Worm (Caenorhabditis elegans): Measurements from ENCODE around the gene pqn-89.

The pqn-89 gene

ce11 chrIV:6473140-6473539, 33.4 kb upstream of the pqn-89 start, which contains the start of gene Y73B6BL.27:
Gene Y73B6BL.27, minus strand, starts transcription at chrIV:6473240.
- TF ChIP-seq elt-1 (tag; optimal IDR thresholded peaks at IDR 0.05) (no peak), peb-1 (tag; optimal IDR thresholded peaks at IDR 0.05) (no peak), nhr-77 (tag; optimal IDR thresholded peaks at IDR 0.05) (no peak), F13H6.1 (tag; optimal IDR thresholded peaks at IDR 0.05) (no peak), unc-39 (tag; optimal IDR thresholded peaks at IDR 0.05) (no peak), alr-1 (tag; optimal IDR thresholded peaks at IDR 0.05) (no peak), nhr-11 (tag; optimal IDR thresholded peaks at IDR 0.05) (no peak), zag-1 (tag; optimal IDR thresholded peaks at IDR 0.05) (no peak), nhr-23 (tag; optimal IDR thresholded peaks at IDR 0.05) (no peak), ama-1 (optimal IDR thresholded peaks at IDR 0.05) (no peak)

DNA sequence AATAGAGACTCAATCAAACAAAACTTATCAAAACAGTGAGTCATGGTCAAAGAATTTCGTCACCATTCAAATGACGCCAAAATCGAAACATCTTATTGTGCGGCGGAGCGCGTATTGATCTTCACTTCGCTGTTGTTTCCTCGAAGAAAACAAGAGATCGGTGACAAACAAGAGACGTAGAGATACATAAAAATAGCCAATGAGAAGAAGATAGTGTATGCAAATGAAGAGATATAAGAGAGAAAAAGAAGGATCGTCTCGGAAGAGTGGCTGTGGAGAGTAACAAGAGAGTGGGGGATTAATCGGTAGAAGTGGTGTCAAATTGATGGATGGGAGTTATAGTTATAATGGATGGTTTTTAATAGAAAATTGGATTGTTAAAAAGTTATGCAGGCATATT, 31.8 kb upstream of the pqn-89 start:
- TF ChIP-seq lsy-2 (tag; optimal IDR thresholded peaks at IDR 0.05): peak in 1 of 2 experiments; percentile 71
- TF ChIP-seq mab-5 (tag; optimal IDR thresholded peaks at IDR 0.05): peak; percentile 76
- TF ChIP-seq nhr-21 (tag; optimal IDR thresholded peaks at IDR 0.05): peak; percentile 30
- no peak for TF ChIP-seq nhr-25 (tag; optimal IDR thresholded peaks at IDR 0.05)
- TF ChIP-seq nhr-129 (tag; optimal IDR thresholded peaks at IDR 0.05): peak; percentile 44
- peak; percentile 38 for TF ChIP-seq zag-1 (tag; optimal IDR thresholded peaks at IDR 0.05)
- no peak for TF ChIP-seq ceh-16 (tag; optimal IDR thresholded peaks at IDR 0.05)
- peak; percentile 16 for TF ChIP-seq F13H6.1 (tag; optimal IDR thresholded peaks at IDR 0.05)
- TF ChIP-seq sma-9 (GFP tag; optimal IDR thresholded peaks at IDR 0.05): peak; percentile 55
- TF ChIP-seq sma-9 (tag; optimal IDR thresholded peaks at IDR 0.05): no peak
- TF ChIP-seq fos-1 (tag; optimal IDR thresholded peaks at IDR 0.05): peak; percentile 56
- TF ChIP-seq unc-55 (GFP tag; optimal IDR thresholded peaks at IDR 0.05): peak; percentile 89
- TF ChIP-seq sma-3 (GFP tag; optimal IDR thresholded peaks at IDR 0.05): peak; percentile 16
- no peak for TF ChIP-seq R02D3.7 (tag; optimal IDR thresholded peaks at IDR 0.05)
- TF ChIP-seq crh-2 (tag; optimal IDR thresholded peaks at IDR 0.05): peak; percentile 54
- peak; percentile 37 for TF ChIP-seq egl-27 (tag; optimal IDR thresholded peaks at IDR 0.05)
- TF ChIP-seq lin-13 (GFP tag; optimal IDR thresholded peaks at IDR 0.05): no peak
- TF ChIP-seq C34F6.9 (tag; optimal IDR thresholded peaks at IDR 0.05): peak; percentile 83

DNA sequence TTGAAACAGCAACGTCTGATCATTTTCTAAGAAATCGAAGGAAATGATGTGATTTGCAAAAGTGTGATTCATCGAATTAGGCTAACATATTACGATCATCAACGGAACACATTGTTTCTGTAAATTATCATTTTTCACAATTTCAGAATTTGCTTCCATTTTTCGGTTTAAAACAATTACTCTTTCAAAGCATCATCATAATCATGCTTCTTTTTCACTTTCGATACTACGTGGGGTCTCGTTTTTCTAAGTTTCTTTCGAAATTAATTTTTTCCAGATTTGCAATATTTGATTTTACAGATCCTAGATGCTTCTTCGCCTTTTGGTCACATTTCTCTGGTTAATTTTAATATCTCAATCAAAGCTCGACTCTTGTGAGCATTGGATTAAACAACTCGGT, 26.3 kb upstream of the pqn-89 start, which contains the start of gene tyr-6:
TSS of gene tyr-6 (plus strand) at position 301 of the 400 bp plus-strand sequence.
- TF ChIP-seq lin-13 (GFP tag; optimal IDR thresholded peaks at IDR 0.05) (no peak), nhr-12 (tag; optimal IDR thresholded peaks at IDR 0.05) (no peak), R02D3.7 (tag; optimal IDR thresholded peaks at IDR 0.05) (no peak), lin-39 (tag; optimal IDR thresholded peaks at IDR 0.05) (no peak), nhr-21 (tag; optimal IDR thresholded peaks at IDR 0.05) (no peak)

ce11 chrIV:6480978-6481377, 25.5 kb upstream of the pqn-89 start:
- peak; percentile 28 for TF ChIP-seq Y55F3AM.14 (GFP tag; optimal IDR thresholded peaks at IDR 0.05)
- no peak for TF ChIP-seq mdl-1 (tag; optimal IDR thresholded peaks at IDR 0.05)
- TF ChIP-seq nhr-129 (tag; optimal IDR thresholded peaks at IDR 0.05): peak; percentile 42
- TF ChIP-seq gmeb-1 (tag; optimal IDR thresholded peaks at IDR 0.05): peak; percentile 34
- peak; percentile 25 for TF ChIP-seq crh-2 (tag; optimal IDR thresholded peaks at IDR 0.05)
- no peak for TF ChIP-seq peb-1 (tag; optimal IDR thresholded peaks at IDR 0.05)
- TF ChIP-seq alr-1 (tag; optimal IDR thresholded peaks at IDR 0.05): no peak
- peak; percentile 56 for TF ChIP-seq fos-1 (tag; optimal IDR thresholded peaks at IDR 0.05)
- peak; percentile 55 for TF ChIP-seq sma-9 (GFP tag; optimal IDR thresholded peaks at IDR 0.05)
- TF ChIP-seq sma-9 (tag; optimal IDR thresholded peaks at IDR 0.05): no peak
- no peak for TF ChIP-seq ceh-16 (tag; optimal IDR thresholded peaks at IDR 0.05)
- TF ChIP-seq sma-3 (GFP tag; optimal IDR thresholded peaks at IDR 0.05): peak; percentile 32

- TF ChIP-seq F13H6.1 (tag; optimal IDR thresholded peaks at IDR 0.05) (no peak), Y55F3AM.14 (GFP tag; optimal IDR thresholded peaks at IDR 0.05) (no peak), peb-1 (tag; optimal IDR thresholded peaks at IDR 0.05) (no peak), lin-39 (tag; optimal IDR thresholded peaks at IDR 0.05) (no peak), mdl-1 (tag; optimal IDR thresholded peaks at IDR 0.05) (no peak), sma-3 (GFP tag; optimal IDR thresholded peaks at IDR 0.05) (no peak), nhr-21 (tag; optimal IDR thresholded peaks at IDR 0.05) (no peak), unc-62 (GFP tag; optimal IDR thresholded peaks at IDR 0.05) (no peak), unc-55 (GFP tag; optimal IDR thresholded peaks at IDR 0.05) (no peak), mbf-1 (tag; optimal IDR thresholded peaks at IDR 0.05) (no peak), nhr-23 (tag; optimal IDR thresholded peaks at IDR 0.05) (no peak)
Observed at ce11 chrIV:6487047-6487446, 19.5 kb upstream of the pqn-89 start, which contains the start of gene Y73B6BL.37. Gene Y73B6BL.37, plus strand, starts transcription at chrIV:6487347.
